Worm (Caenorhabditis elegans) whole organism, L2 larva: ENCODE measurements around the gene toca-1.
A peak's percentile ranks its signal among the peaks of the same experiment; 100 is the strongest.

ENCODE experiments used
- F13H6.1 ChIP-seq: sonication (generic microtip); optimal IDR thresholded peaks from 2 replicates; lab custom pipeline; 2016; ENCODE audit warnings: missing genetic modification characterization, missing compliant biosample characterization
- R02D3.7 ChIP-seq: fragments of 150-350 bp; optimal IDR thresholded peaks from 2 replicates; lab custom pipeline; 2014; ENCODE audit warnings: missing biosample characterization, missing genetic modification characterization
- Y55F3AM.14 ChIP-seq: fragments of 200-800 bp; sonication (Bioruptor generic); optimal IDR thresholded peaks from 2 replicates; lab custom pipeline; 2018; ENCODE audit warnings: mild to moderate bottlenecking, missing genetic modification characterization, missing compliant biosample characterization
- ZK546.5 ChIP-seq: sonication (generic microtip); optimal IDR thresholded peaks from 2 replicates; lab custom pipeline; 2017; ENCODE audit warnings: missing biosample characterization, missing genetic modification characterization
- alr-1 ChIP-seq: fragments of 150-350 bp; optimal IDR thresholded peaks from 2 replicates; lab custom pipeline; 2014; ENCODE audit warnings: missing biosample characterization, missing genetic modification characterization
- aly-2 ChIP-seq: fragments of 150-350 bp; optimal IDR thresholded peaks from 2 replicates; lab custom pipeline; 2014; ENCODE audit warnings: missing biosample characterization, missing genetic modification characterization
- ama-1 ChIP-seq: fragments of 150-350 bp; optimal IDR thresholded peaks from 2 replicates; lab custom pipeline; 2018; ENCODE audit warnings: inconsistent platforms
- blmp-1 ChIP-seq: sonication (generic microtip); optimal IDR thresholded peaks from 2 replicates; lab custom pipeline; 2017; ENCODE audit warnings: missing genetic modification characterization, mild to moderate bottlenecking, missing compliant biosample characterization, antibody characterized with exemption, moderate library complexity; ENCODE audit not compliant: insufficient read depth
- ceh-16 ChIP-seq: fragments of 150-350 bp; optimal IDR thresholded peaks from 2 replicates; lab custom pipeline; 2014; ENCODE audit warnings: missing biosample characterization, missing genetic modification characterization
- ceh-82 ChIP-seq: fragments of 150-350 bp; optimal IDR thresholded peaks from 2 replicates; lab custom pipeline; 2014; ENCODE audit warnings: missing biosample characterization, missing genetic modification characterization
- crh-2 ChIP-seq: sonication (generic microtip); optimal IDR thresholded peaks from 2 replicates; lab custom pipeline; 2017; ENCODE audit warnings: missing biosample characterization, missing genetic modification characterization
- dmd-4 ChIP-seq: sonication (generic microtip); optimal IDR thresholded peaks from 2 replicates; lab custom pipeline; 2017; ENCODE audit warnings: missing biosample characterization, missing genetic modification characterization
- egl-27 ChIP-seq: sonication (generic microtip); optimal IDR thresholded peaks from 3 replicates; lab custom pipeline; 2017; ENCODE audit warnings: missing biosample characterization, missing genetic modification reagents, missing genetic modification characterization
- elt-1 ChIP-seq: fragments of 150-350 bp; optimal IDR thresholded peaks from 2 replicates; lab custom pipeline; 2014; ENCODE audit warnings: missing biosample characterization, missing genetic modification characterization
- elt-3 ChIP-seq: sonication (generic microtip); optimal IDR thresholded peaks from 2 replicates; lab custom pipeline; 2017; ENCODE audit warnings: missing biosample characterization, missing genetic modification characterization
- fos-1 ChIP-seq: fragments of 150-350 bp; optimal IDR thresholded peaks from 2 replicates; lab custom pipeline; 2014; ENCODE audit warnings: missing biosample characterization, missing genetic modification characterization
- lin-11 ChIP-seq: fragments of 150-350 bp; sonication (generic microtip); optimal IDR thresholded peaks from 2 replicates; lab custom pipeline; 2014; ENCODE audit warnings: missing biosample characterization, missing genetic modification characterization, inconsistent platforms, mixed read lengths
- lin-13 ChIP-seq: fragments of 150-350 bp; optimal IDR thresholded peaks from 2 replicates; lab custom pipeline; 2014; ENCODE audit warnings: missing biosample characterization, missing genetic modification reagents, missing genetic modification characterization
- lin-39 ChIP-seq: fragments of 150-350 bp; optimal IDR thresholded peaks from 2 replicates; lab custom pipeline; 2014; ENCODE audit warnings: missing biosample characterization, missing genetic modification reagents, missing genetic modification characterization
- lsy-2 ChIP-seq, 2 experiments: fragments of 150-350 bp in 1 of 2; sonication (generic microtip) in 1 of 2; optimal IDR thresholded peaks; 2 replicates each; lab custom pipeline; 2014 to 2017; ENCODE audit warnings: missing biosample characterization in 2 of 2, missing genetic modification characterization in 2 of 2
- mab-5 ChIP-seq: fragments of 150-350 bp; optimal IDR thresholded peaks from 2 replicates; lab custom pipeline; 2014; ENCODE audit warnings: missing biosample characterization, missing genetic modification characterization
- mbf-1 ChIP-seq: sonication (generic microtip); optimal IDR thresholded peaks from 2 replicates; lab custom pipeline; 2017; ENCODE audit warnings: missing biosample characterization, missing genetic modification characterization
- mdl-1 ChIP-seq, 2 experiments: fragments of 150-350 bp in 1 of 2; sonication (generic microtip) in 1 of 2; optimal IDR thresholded peaks; 2 replicates each; lab custom pipeline; 2017; ENCODE audit warnings: missing biosample characterization in 2 of 2, missing genetic modification characterization in 2 of 2
- nhr-10 ChIP-seq: sonication (generic microtip); optimal IDR thresholded peaks from 2 replicates; lab custom pipeline; 2017; ENCODE audit warnings: missing biosample characterization, missing genetic modification characterization
- nhr-11 ChIP-seq: fragments of 150-350 bp; optimal IDR thresholded peaks from 2 replicates; lab custom pipeline; 2014; ENCODE audit warnings: missing biosample characterization, missing genetic modification characterization
- nhr-12 ChIP-seq: fragments of 150-350 bp; optimal IDR thresholded peaks from 2 replicates; lab custom pipeline; 2014; ENCODE audit warnings: missing biosample characterization, missing genetic modification characterization
- nhr-21 ChIP-seq: fragments of 150-350 bp; optimal IDR thresholded peaks from 2 replicates; lab custom pipeline; 2014; ENCODE audit warnings: missing biosample characterization, missing genetic modification characterization
- nhr-23 ChIP-seq: fragments of 150-350 bp; optimal IDR thresholded peaks from 2 replicates; lab custom pipeline; 2014; ENCODE audit warnings: missing biosample characterization, missing genetic modification reagents, missing genetic modification characterization
- nhr-237 ChIP-seq: fragments of 150-350 bp; optimal IDR thresholded peaks from 2 replicates; lab custom pipeline; 2014; ENCODE audit warnings: missing biosample characterization, missing genetic modification characterization
- nhr-25 ChIP-seq: fragments of 150-350 bp; sonication (generic microtip); optimal IDR thresholded peaks from 3 replicates; lab custom pipeline; 2014; ENCODE audit warnings: missing biosample characterization, missing genetic modification characterization
- nhr-6 ChIP-seq: fragments of 150-350 bp; optimal IDR thresholded peaks from 2 replicates; lab custom pipeline; 2014; ENCODE audit warnings: missing biosample characterization, missing genetic modification characterization
- nhr-77 ChIP-seq: fragments of 150-350 bp; optimal IDR thresholded peaks from 2 replicates; lab custom pipeline; 2014; ENCODE audit warnings: missing biosample characterization, missing genetic modification characterization
- peb-1 ChIP-seq: fragments of 150-350 bp; optimal IDR thresholded peaks from 2 replicates; lab custom pipeline; 2014; ENCODE audit warnings: missing biosample characterization, missing genetic modification characterization
- sem-4 ChIP-seq: fragments of 150-350 bp; optimal IDR thresholded peaks from 2 replicates; lab custom pipeline; 2014; ENCODE audit warnings: missing biosample characterization, missing genetic modification reagents, missing genetic modification characterization
- skn-1 ChIP-seq: sonication (generic microtip); optimal IDR thresholded peaks from 2 replicates; lab custom pipeline; 2017; ENCODE audit warnings: missing biosample characterization, missing genetic modification characterization
- sma-3 ChIP-seq: sonication (generic microtip); optimal IDR thresholded peaks from 2 replicates; lab custom pipeline; 2016; ENCODE audit warnings: missing genetic modification reagents, missing genetic modification characterization, missing compliant biosample characterization
- sma-9 ChIP-seq, 2 experiments: fragments of 150-350 bp in 1 of 2; sonication (generic microtip) in 1 of 2; optimal IDR thresholded peaks; 2 replicates each; lab custom pipeline; 2014 to 2016; ENCODE audit warnings: missing genetic modification characterization in 2 of 2, mild to moderate bottlenecking in 1 of 2, missing biosample characterization in 1 of 2, missing compliant biosample characterization in 1 of 2, missing genetic modification reagents in 1 of 2, moderate library complexity in 1 of 2
- snpc-4 ChIP-seq: fragments of 150-350 bp; optimal IDR thresholded peaks from 2 replicates; lab custom pipeline; 2014; ENCODE audit warnings: missing biosample characterization, missing genetic modification characterization
- unc-39 ChIP-seq: fragments of 150-350 bp; optimal IDR thresholded peaks from 2 replicates; lab custom pipeline; 2014; ENCODE audit warnings: missing biosample characterization, missing genetic modification characterization
- unc-55 ChIP-seq: fragments of 150-350 bp; sonication (generic microtip); optimal IDR thresholded peaks from 3 replicates; lab custom pipeline; 2014; ENCODE audit warnings: missing biosample characterization, missing genetic modification reagents, missing genetic modification characterization
- zag-1 ChIP-seq: fragments of 150-350 bp; optimal IDR thresholded peaks from 2 replicates; lab custom pipeline; 2014; ENCODE audit warnings: missing biosample characterization, missing genetic modification characterization
- ztf-1 ChIP-seq: fragments of 200-800 bp; sonication (Bioruptor generic); conservative IDR thresholded peaks from 2 replicates; pipeline ENCODE4 v1.3.6; 2022; ENCODE audit warnings: missing genetic modification characterization, missing compliant biosample characterization
- ztf-11 ChIP-seq: sonication (generic microtip); optimal IDR thresholded peaks from 2 replicates; lab custom pipeline; 2017; ENCODE audit warnings: missing biosample characterization, missing genetic modification characterization
- ztf-4 ChIP-seq: fragments of 150-350 bp; optimal IDR thresholded peaks from 2 replicates; lab custom pipeline; 2014; ENCODE audit warnings: missing biosample characterization, missing genetic modification characterization

Gene toca-1

DNA sequence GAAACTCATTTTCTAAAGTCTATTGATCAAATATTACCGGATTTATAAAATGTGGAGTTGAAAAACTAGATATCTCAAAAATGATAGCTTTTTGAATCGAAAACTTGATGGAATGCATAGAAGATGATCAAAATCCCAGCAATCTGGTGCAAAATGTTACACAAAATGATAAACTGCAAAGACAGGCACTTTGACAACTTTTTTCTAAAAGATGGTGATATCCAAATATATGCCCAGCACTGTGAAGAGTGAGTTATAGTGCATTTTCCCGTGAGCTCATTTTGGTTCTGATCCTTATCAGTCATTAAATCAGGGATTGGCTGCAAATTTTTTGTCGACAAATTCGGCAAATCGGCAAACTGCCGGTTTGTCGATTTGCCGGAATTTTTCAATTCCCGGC, 14.0 kb upstream of the toca-1 start, which contains the start of gene K06A9.3:
Gene K06A9.3 (minus strand): TSS at position 101 of the 400 bp plus-strand sequence.
- TF ChIP-seq nhr-237: no peak
- TF ChIP-seq dmd-4 (tag; lab: Kevin White, UChicago): no peak
- TF ChIP-seq unc-55: no peak
- TF ChIP-seq elt-1 (tag; lab: Kevin White, UChicago): no peak
- TF ChIP-seq crh-2 (tag; lab: Kevin White, UChicago): no peak
- TF ChIP-seq ztf-11 (tag; lab: Kevin White, UChicago): no peak
- no peak for TF ChIP-seq sma-9 (GFP tag; optimal IDR thresholded peaks at IDR 0.05; lab: Kevin White, UChicago)
- TF ChIP-seq sma-9 (tag; optimal IDR thresholded peaks at IDR 0.05; lab: Kevin White, UChicago): no peak
- TF ChIP-seq nhr-21 (tag; lab: Kevin White, UChicago): no peak
- no peak for TF ChIP-seq ceh-82 (tag; lab: Kevin White, UChicago)
- TF ChIP-seq lin-13: no peak
- no peak for TF ChIP-seq mdl-1 (tag; optimal IDR thresholded peaks at IDR 0.05; lab: Kevin White, UChicago)
- TF ChIP-seq Y55F3AM.14 (GFP tag; lab: Kevin White, UChicago): no peak
- TF ChIP-seq alr-1 (tag; lab: Kevin White, UChicago): no peak
- TF ChIP-seq lsy-2 (tag; optimal IDR thresholded peaks at IDR 0.05; lab: Kevin White, UChicago): no peak
- TF ChIP-seq lin-11 (tag; lab: Kevin White, UChicago): no peak
- TF ChIP-seq lin-39 (tag; lab: Kevin White, UChicago): no peak
- TF ChIP-seq nhr-25 (tag; lab: Kevin White, UChicago): no peak

ce11 chrX:1529013-1529412, 7.7 kb upstream of the toca-1 start:
- TF ChIP-seq egl-27 (tag; lab: Kevin White, UChicago) (no peak), nhr-237 (no peak), nhr-6 (tag; lab: Kevin White, UChicago) (no peak), lsy-2 (tag; optimal IDR thresholded peaks at IDR 0.05; lab: Kevin White, UChicago) (peak in 1 of 2 experiments; percentile 16), nhr-11 (tag; lab: Kevin White, UChicago) (no peak), ztf-4 (tag; lab: Kevin White, UChicago) (no peak), blmp-1 (tag; lab: Kevin White, UChicago) (no peak), mbf-1 (tag; lab: Kevin White, UChicago) (no peak), unc-55 (peak; percentile 30), skn-1 (tag; lab: Kevin White, UChicago) (no peak), F13H6.1 (no peak), R02D3.7 (tag; lab: Kevin White, UChicago) (no peak)
- TF ChIP-seq, all 48 proteins: peak for 2

- TF ChIP-seq unc-55 (peak; percentile 17), ZK546.5 (tag; lab: Kevin White, UChicago) (no peak), zag-1 (tag; lab: Kevin White, UChicago) (no peak)
Measured at ce11 chrX:1528107-1528506, 6.8 kb upstream of the toca-1 start.

- no peak for TF ChIP-seq nhr-10 (tag; lab: Kevin White, UChicago)
- no peak for TF ChIP-seq nhr-21 (tag; lab: Kevin White, UChicago)
- TF ChIP-seq nhr-237: no peak
- TF ChIP-seq lsy-2 (tag; optimal IDR thresholded peaks at IDR 0.05; lab: Kevin White, UChicago): no peak
- TF ChIP-seq ceh-16: peak; percentile 48
- TF ChIP-seq sma-3 (GFP tag; lab: Kevin White, UChicago): peak; percentile 53
- TF ChIP-seq unc-39: no peak
- TF ChIP-seq crh-2 (tag; lab: Kevin White, UChicago): peak; percentile 57
- TF ChIP-seq aly-2 (tag; lab: Kevin White, UChicago): no peak
- TF ChIP-seq skn-1 (tag; lab: Kevin White, UChicago): no peak
- no peak for TF ChIP-seq mdl-1 (tag; optimal IDR thresholded peaks at IDR 0.05; lab: Kevin White, UChicago)
- no peak for TF ChIP-seq egl-27 (tag; lab: Kevin White, UChicago)
- peak; percentile 31 for TF ChIP-seq sem-4 (tag; lab: Kevin White, UChicago)
- TF ChIP-seq nhr-77 (tag; lab: Kevin White, UChicago): no peak
- no peak for TF ChIP-seq ZK546.5 (tag; lab: Kevin White, UChicago)
- TF ChIP-seq snpc-4 (tag; lab: Kevin White, UChicago): no peak
- no peak for TF ChIP-seq ztf-11 (tag; lab: Kevin White, UChicago)
- TF ChIP-seq F13H6.1: peak; percentile 47
- TF ChIP-seq fos-1 (tag; lab: Kevin White, UChicago): peak; percentile 35
- no peak for TF ChIP-seq elt-1 (tag; lab: Kevin White, UChicago)
- TF ChIP-seq lin-11 (tag; lab: Kevin White, UChicago): no peak
- TF ChIP-seq Y55F3AM.14 (GFP tag; lab: Kevin White, UChicago): no peak
- TF ChIP-seq nhr-6 (tag; lab: Kevin White, UChicago): no peak
- no peak for TF ChIP-seq elt-3 (tag; lab: Kevin White, UChicago)
- no peak for TF ChIP-seq ama-1 (lab: Kevin White, UChicago)
- no peak for TF ChIP-seq R02D3.7 (tag; lab: Kevin White, UChicago)
- TF ChIP-seq lin-13: peak; percentile 7
- TF ChIP-seq ceh-82 (tag; lab: Kevin White, UChicago): no peak
- TF ChIP-seq nhr-25 (tag; lab: Kevin White, UChicago): peak; percentile 83
- no peak for TF ChIP-seq alr-1 (tag; lab: Kevin White, UChicago)
- no peak for TF ChIP-seq nhr-11 (tag; lab: Kevin White, UChicago)
- TF ChIP-seq ztf-4 (tag; lab: Kevin White, UChicago): no peak
- no peak for TF ChIP-seq ztf-1
- TF ChIP-seq dmd-4 (tag; lab: Kevin White, UChicago): no peak
- no peak for TF ChIP-seq peb-1 (tag; lab: Kevin White, UChicago)
- no peak for TF ChIP-seq unc-55
- no peak for TF ChIP-seq nhr-12 (tag; lab: Kevin White, UChicago)
- TF ChIP-seq mab-5 (tag; lab: Kevin White, UChicago): no peak
- TF ChIP-seq nhr-23 (tag; lab: Kevin White, UChicago): no peak
Measured at ce11 chrX:1527338-1527737, 6.1 kb upstream of the toca-1 start.
